Worm (Caenorhabditis elegans): ENCODE results near the gene Y38E10A.14.

ce11 chrII:12659676-12660371, 35.5 kb upstream of the Y38E10A.14 start:
- TF ChIP-seq aptf-3 (GFP tag; IDR thresholded peaks at IDR 0.05) (no peak), ama-1 (optimal IDR thresholded peaks at IDR 0.05) (no peak), ama-1 (GFP tag; optimal IDR thresholded peaks at IDR 0.05) (no peak)

All from whole organism, young adult.